Fruit fly (Drosophila melanogaster) whole organism: ENCODE data around the gene Xrp1.
A peak's percentile ranks its signal among the peaks of the same experiment; 100 is the strongest.

Experiments used
- CG8478 ChIP-seq: fragments of >200 bp; optimal IDR thresholded peaks from 2 replicates; lab custom pipeline; 2018; ENCODE audit warnings: inconsistent platforms
- Dll ChIP-seq: fragments of >200 bp; optimal IDR thresholded peaks from 2 replicates; lab custom pipeline; 2017
- EcR ChIP-seq, 2 experiments: fragments of >200 bp; optimal IDR thresholded peaks; 2 replicates each; lab custom pipeline; 2017; ENCODE audit warnings: missing biosample characterization in 2 of 2, missing genetic modification characterization in 2 of 2, missing genetic modification reagents in 2 of 2
- pan ChIP-seq: fragments of >200 bp; optimal IDR thresholded peaks from 2 replicates; lab custom pipeline; 2017
- psq ChIP-seq: fragments of >200 bp; optimal IDR thresholded peaks from 2 replicates; lab custom pipeline; 2017
- usp ChIP-seq: fragments of >200 bp; optimal IDR thresholded peaks from 2 replicates; lab custom pipeline; 2017; ENCODE audit warnings: missing biosample characterization, missing genetic modification characterization, mixed read lengths

Gene Xrp1

dm6 chr3R:18928918-18929705, 14.3 kb downstream of the Xrp1 start, which contains the start of gene CG42613:
CG42613 (plus strand) TSS chr3R:18929196.
- TF ChIP-seq usp (GFP tag; lab: Kevin White, UChicago): no peak
- TF ChIP-seq psq (lab: Kevin White, UChicago): no peak
- no peak for TF ChIP-seq pan
- no peak for TF ChIP-seq EcR (GFP tag; optimal IDR thresholded peaks at IDR 0.05; lab: Kevin White, UChicago)
- TF ChIP-seq CG8478 (lab: Kevin White, UChicago): no peak
- peak; percentile 6 for TF ChIP-seq Dll (lab: Kevin White, UChicago)

- no peak for TF ChIP-seq usp (GFP tag; lab: Kevin White, UChicago)
- TF ChIP-seq CG8478 (lab: Kevin White, UChicago): no peak
- no peak for TF ChIP-seq Dll (lab: Kevin White, UChicago)
- no peak for TF ChIP-seq psq (lab: Kevin White, UChicago)
- no peak for TF ChIP-seq pan
- no peak for TF ChIP-seq EcR (GFP tag; optimal IDR thresholded peaks at IDR 0.05; lab: Kevin White, UChicago)
Observed at dm6 chr3R:18931725-18932124, 17.0 kb downstream of the Xrp1 start.

dm6 chr3R:18947307-18947706, 32.5 kb downstream of the Xrp1 start:
- TF ChIP-seq CG8478 (lab: Kevin White, UChicago) (no peak), Dll (lab: Kevin White, UChicago) (no peak), EcR (GFP tag; optimal IDR thresholded peaks at IDR 0.05; lab: Kevin White, UChicago) (no peak), pan (no peak), usp (GFP tag; lab: Kevin White, UChicago) (no peak), psq (lab: Kevin White, UChicago) (no peak)

- TF ChIP-seq usp (GFP tag; lab: Kevin White, UChicago) (no peak), pan (no peak), CG8478 (lab: Kevin White, UChicago) (no peak), Dll (lab: Kevin White, UChicago) (no peak), psq (lab: Kevin White, UChicago) (no peak), EcR (GFP tag; optimal IDR thresholded peaks at IDR 0.05; lab: Kevin White, UChicago) (no peak)
Observed at dm6 chr3R:18949131-18949530, 34.4 kb downstream of the Xrp1 start.

dm6 chr3R:18949896-18950295, 35.1 kb downstream of the Xrp1 start, which contains the start of gene CG43732:
CG43732 (plus strand) TSS chr3R:18950196.
- no peak for TF ChIP-seq Dll (lab: Kevin White, UChicago)
- no peak for TF ChIP-seq pan
- TF ChIP-seq psq (lab: Kevin White, UChicago): no peak
- no peak for TF ChIP-seq EcR (GFP tag; optimal IDR thresholded peaks at IDR 0.05; lab: Kevin White, UChicago)
- no peak for TF ChIP-seq usp (GFP tag; lab: Kevin White, UChicago)
- no peak for TF ChIP-seq CG8478 (lab: Kevin White, UChicago)

- TF ChIP-seq CG8478 (lab: Kevin White, UChicago) (no peak), pan (no peak), EcR (GFP tag; optimal IDR thresholded peaks at IDR 0.05; lab: Kevin White, UChicago) (no peak), psq (lab: Kevin White, UChicago) (no peak), usp (GFP tag; lab: Kevin White, UChicago) (no peak), Dll (lab: Kevin White, UChicago) (no peak)
Observed at dm6 chr3R:18964819-18965218, 50.1 kb downstream of the Xrp1 start.
